Worm (Caenorhabditis elegans): ENCODE measurements around the gene ZK945.6.

The ZK945.6 gene

DNA sequence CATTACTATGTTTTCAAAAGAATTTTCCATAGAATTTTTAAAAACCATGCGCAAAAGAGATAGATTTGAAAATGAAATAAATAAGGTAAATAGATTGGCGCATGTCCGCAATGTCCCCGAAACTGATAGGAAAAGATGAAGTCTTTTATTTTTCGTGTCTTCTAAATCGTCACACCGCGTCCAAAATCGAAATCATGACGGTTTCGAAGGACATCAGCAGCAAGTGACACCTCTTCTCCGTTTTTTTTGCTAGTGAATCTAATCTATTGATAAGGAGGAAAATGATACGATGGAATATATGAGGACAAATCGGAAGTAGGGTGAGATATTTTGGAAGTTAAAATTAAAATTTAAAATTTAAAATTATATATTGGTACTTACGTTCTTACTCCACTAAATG lies 32.8 kb downstream of the ZK945.6 start:
- TF ChIP-seq ztf-28 (GFP tag; IDR thresholded peaks at IDR 0.05) (no peak), snpc-4 (GFP tag; optimal IDR thresholded peaks at IDR 0.05) (no peak), snpc-4 (tag; optimal IDR thresholded peaks at IDR 0.05) (no peak), ztf-25 (GFP tag; IDR thresholded peaks at IDR 0.05) (no peak), hrde-1 (tag; optimal IDR thresholded peaks at IDR 0.05; ENCODE audit: borderline replicate concordance) (no peak), gei-17 (GFP tag; optimal IDR thresholded peaks at IDR 0.05) (no peak), let-526 (GFP tag; IDR thresholded peaks at IDR 0.05) (no peak), unc-62 (GFP tag; optimal IDR thresholded peaks at IDR 0.05) (no peak), ceh-79 (tag; optimal IDR thresholded peaks at IDR 0.05) (no peak), F33H1.4 (GFP tag; IDR thresholded peaks at IDR 0.05) (no peak), ztf-3 (GFP tag; optimal IDR thresholded peaks at IDR 0.05) (no peak), F55B11.4 (tag; optimal IDR thresholded peaks at IDR 0.05; ENCODE audit: borderline replicate concordance, insufficient read depth) (no peak), F57A8.1 (GFP tag; optimal IDR thresholded peaks at IDR 0.05) (no peak), madf-8 (GFP tag; conservative IDR thresholded peaks at IDR 0.05) (no peak), egl-44 (GFP tag; IDR thresholded peaks at IDR 0.05) (no peak), mel-28 (tag; optimal IDR thresholded peaks at IDR 0.05; ENCODE audit: borderline replicate concordance) (no peak), ztf-6 (GFP tag; IDR thresholded peaks at IDR 0.05) (no peak), nfya-2 (GFP tag; IDR thresholded peaks at IDR 0.05) (no peak)

DNA sequence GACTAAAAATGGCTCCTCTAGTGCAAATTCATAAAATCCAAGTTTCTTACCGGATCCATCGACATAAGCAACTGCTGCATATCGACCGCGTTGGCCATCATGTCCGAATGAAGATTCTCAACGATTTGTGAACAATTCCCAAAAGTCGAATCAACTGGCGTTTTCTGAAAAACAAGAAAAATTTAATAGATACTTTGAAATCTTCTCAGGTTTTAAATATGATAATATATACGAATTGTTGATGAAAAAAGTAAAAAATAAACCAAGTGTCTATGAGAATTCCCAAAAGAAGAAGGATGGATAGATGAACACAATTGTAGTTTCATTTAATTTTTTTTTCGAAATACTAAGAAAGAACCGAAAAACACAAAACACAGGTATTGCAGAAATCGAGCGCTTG lies 39.0 kb downstream of the ZK945.6 start, which contains the start of gene die-1:
Gene die-1 (minus strand): TSS at position 101 of the 400 bp plus-strand sequence.
- no peak for TF ChIP-seq nhr-27 (tag; optimal IDR thresholded peaks at IDR 0.05)

DNA sequence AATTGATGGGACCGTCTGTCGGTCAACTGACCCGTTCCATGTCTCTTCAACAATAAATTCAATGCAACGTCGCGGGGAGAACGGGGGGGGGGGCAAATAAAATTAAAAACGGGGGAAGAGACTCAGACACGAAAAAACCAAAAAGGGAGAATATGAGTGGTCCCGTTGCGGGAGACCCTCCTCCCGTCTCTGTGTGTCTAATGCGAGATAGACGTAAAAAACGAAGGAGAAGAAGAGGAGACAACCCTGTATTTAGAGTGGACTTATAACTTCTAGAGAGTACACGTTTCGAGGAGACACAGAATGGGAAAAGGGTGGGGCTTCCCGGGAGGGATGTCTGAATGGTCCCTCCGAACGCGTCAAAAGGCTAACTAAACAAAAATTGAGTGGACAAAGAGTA lies 41.3 kb downstream of the ZK945.6 start:
- TF ChIP-seq hmg-1.2 (GFP tag; IDR thresholded peaks at IDR 0.05) (peak; percentile 56), aptf-2 (GFP tag; conservative IDR thresholded peaks at IDR 0.05) (peak; percentile 94), mcd-1 (GFP tag; IDR thresholded peaks at IDR 0.05) (no peak), efl-1 (GFP tag; optimal IDR thresholded peaks at IDR 0.05) (peak; percentile 30), B0019.2 (GFP tag; conservative IDR thresholded peaks at IDR 0.05) (no peak)

DNA sequence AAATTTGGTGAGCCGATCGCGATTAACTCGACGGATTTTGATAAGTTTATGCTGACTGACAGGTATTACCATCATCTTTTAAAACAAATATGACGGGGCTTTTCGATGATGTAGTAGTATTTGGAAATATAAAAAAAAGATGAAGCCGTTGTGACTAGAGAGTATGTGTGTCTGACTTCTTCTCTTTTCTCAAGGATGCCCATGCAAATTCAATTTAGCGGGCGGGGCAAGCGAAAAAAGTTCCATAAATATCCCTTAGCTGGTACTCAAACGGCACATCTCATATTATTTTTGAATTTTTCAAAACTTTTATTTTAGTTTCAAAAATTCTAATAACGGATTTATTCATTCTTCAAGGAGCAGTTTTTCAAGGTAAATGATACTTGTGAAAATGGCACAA lies 46.3 kb downstream of the ZK945.6 start, which contains the start of gene stg-1:
Gene stg-1 (minus strand): TSS at position 153 of the 400 bp plus-strand sequence.
- TF ChIP-seq Y53G8AR.9 (GFP tag; conservative IDR thresholded peaks at IDR 0.05) (no peak), akir-1 (GFP tag; optimal IDR thresholded peaks at IDR 0.05) (no peak), dpl-1 (GFP tag; optimal IDR thresholded peaks at IDR 0.05) (no peak), dox-1 (GFP tag; IDR thresholded peaks at IDR 0.05) (no peak), K11D2.4 (GFP tag; IDR thresholded peaks at IDR 0.05) (no peak), ztf-26 (tag; optimal IDR thresholded peaks at IDR 0.05) (no peak), snpc-4 (GFP tag; optimal IDR thresholded peaks at IDR 0.05) (no peak), snpc-4 (tag; optimal IDR thresholded peaks at IDR 0.05) (no peak), Y53F4B.3 (GFP tag; IDR thresholded peaks at IDR 0.05) (no peak), nhr-80 (tag; optimal IDR thresholded peaks at IDR 0.05) (no peak)

DNA sequence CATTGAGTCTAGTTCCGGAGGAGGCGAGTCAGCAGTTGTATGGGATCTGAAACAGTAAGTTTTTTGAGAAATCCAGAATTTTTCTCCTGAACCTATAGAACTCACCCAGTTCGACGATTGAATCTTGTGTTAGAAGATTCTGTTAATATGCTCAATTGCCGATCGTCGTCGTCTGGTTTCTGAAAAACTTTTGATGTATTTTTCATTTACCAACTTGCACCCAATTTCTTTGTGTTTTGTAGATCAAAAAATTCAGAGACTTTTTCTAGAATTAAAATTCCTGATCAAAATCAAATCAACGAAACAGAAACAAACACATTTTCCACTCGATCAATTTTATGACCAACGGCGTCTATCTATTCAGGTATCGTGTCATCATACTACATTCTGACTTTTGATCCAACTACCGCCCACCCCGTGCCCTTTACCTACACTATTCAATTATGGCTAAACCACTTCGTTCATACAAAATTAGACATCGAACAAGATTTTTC lies 50.2 kb downstream of the ZK945.6 start, which contains the start of gene C18D1.2:
Gene C18D1.2 (plus strand): TSS at position 444 of the 494 bp plus-strand sequence.
- TF ChIP-seq nfya-2 (GFP tag; IDR thresholded peaks at IDR 0.05) (no peak), madf-3 (GFP tag; IDR thresholded peaks at IDR 0.05) (no peak), K12H6.12 (tag; optimal IDR thresholded peaks at IDR 0.05) (no peak), unc-62 (GFP tag; optimal IDR thresholded peaks at IDR 0.05) (no peak), ceh-91 (GFP tag; IDR thresholded peaks at IDR 0.05) (no peak), bed-2 (GFP tag; IDR thresholded peaks at IDR 0.05) (no peak), nhr-179 (tag; optimal IDR thresholded peaks at IDR 0.05) (no peak), ceh-40 (GFP tag; IDR thresholded peaks at IDR 0.05) (no peak), attf-5 (GFP tag; optimal IDR thresholded peaks at IDR 0.05) (no peak), sdz-38 (tag; optimal IDR thresholded peaks at IDR 0.05) (no peak), ets-4 (GFP tag; optimal IDR thresholded peaks at IDR 0.05) (no peak), snpc-4 (GFP tag; optimal IDR thresholded peaks at IDR 0.05) (no peak), snpc-4 (tag; optimal IDR thresholded peaks at IDR 0.05) (no peak), mcd-1 (GFP tag; IDR thresholded peaks at IDR 0.05) (no peak), cebp-1 (GFP tag; IDR thresholded peaks at IDR 0.05) (no peak), cebp-1 (tag; optimal IDR thresholded peaks at IDR 0.05) (no peak), lin-26 (GFP tag; IDR thresholded peaks at IDR 0.05) (no peak), ztf-28 (GFP tag; IDR thresholded peaks at IDR 0.05) (no peak)

Data from whole organism, young adult.